Fruit fly (Drosophila melanogaster) whole organism, embryonic: ENCODE measurements around the gene dachs.

ENCODE experiments used
- Ada2b ChIP-seq: fragments of 200-800 bp; sonication (Bioruptor generic); IDR thresholded peaks from 2 replicates; pipeline ENCODE4 v1.3.6; 2022; ENCODE audit warnings: missing biosample characterization, missing genetic modification characterization
- Aef1 ChIP-seq: fragments of 200-800 bp; sonication (Bioruptor generic); IDR thresholded peaks from 3 replicates; pipeline ENCODE4 v1.3.6; 2022; ENCODE audit warnings: missing biosample characterization, missing genetic modification characterization
- Atf-2 ChIP-seq: fragments of 200-800 bp; sonication (Bioruptor generic); optimal IDR thresholded peaks from 2 replicates; lab custom pipeline; 2016; ENCODE audit warnings: missing biosample characterization, missing genetic modification characterization
- Blimp-1 ChIP-seq: fragments of 200-800 bp; sonication (Bioruptor generic); optimal IDR thresholded peaks from 3 replicates; lab custom pipeline; 2018; ENCODE audit warnings: missing biosample characterization, missing genetic modification characterization, mild to moderate bottlenecking, moderate library complexity, missing genetic modification reagents
- CG10366 ChIP-seq: fragments of 200-800 bp; sonication (Bioruptor generic); IDR thresholded peaks from 2 replicates; pipeline ENCODE4 v1.3.6; 2022; ENCODE audit warnings: missing biosample characterization, missing genetic modification characterization
- CG10543 ChIP-seq: fragments of 200-800 bp; sonication (Bioruptor generic); optimal IDR thresholded peaks from 3 replicates; lab custom pipeline; 2017; ENCODE audit warnings: missing biosample characterization, mild to moderate bottlenecking, missing genetic modification characterization, moderate library complexity
- CG11085 ChIP-seq: fragments of 200-800 bp; sonication (Bioruptor generic); IDR thresholded peaks from 2 replicates; pipeline ENCODE4 v1.3.6; 2022; ENCODE audit warnings: missing biosample characterization, missing genetic modification characterization
- CG11247 ChIP-seq: fragments of 200-800 bp; sonication (Bioruptor generic); IDR thresholded peaks from 2 replicates; pipeline ENCODE4 v1.3.6; 2022; ENCODE audit warnings: missing biosample characterization, missing genetic modification characterization
- CG13894 ChIP-seq: fragments of 200-800 bp; sonication (Bioruptor generic); optimal IDR thresholded peaks from 3 replicates; lab custom pipeline; 2018; ENCODE audit warnings: missing biosample characterization, mild to moderate bottlenecking, missing genetic modification characterization, moderate library complexity
- CG14441 ChIP-seq: fragments of 200-800 bp; sonication (Bioruptor generic); IDR thresholded peaks from 2 replicates; pipeline ENCODE4 v1.3.6; 2022; ENCODE audit warnings: missing biosample characterization, missing genetic modification characterization
- CG1647 ChIP-seq: fragments of 200-800 bp; sonication (Bioruptor generic); optimal IDR thresholded peaks from 3 replicates; lab custom pipeline; 2016; ENCODE audit warnings: missing biosample characterization, missing genetic modification characterization
- CG1832 ChIP-seq: fragments of 200-800 bp; sonication (Bioruptor generic); optimal IDR thresholded peaks from 2 replicates; lab custom pipeline; 2017; ENCODE audit warnings: missing biosample characterization, mild to moderate bottlenecking, missing genetic modification characterization, inconsistent platforms
- CG18764 ChIP-seq: fragments of 200-800 bp; sonication (Bioruptor generic); optimal IDR thresholded peaks from 3 replicates; lab custom pipeline; 2016; ENCODE audit warnings: missing biosample characterization, missing genetic modification characterization
- CG2875 ChIP-seq: fragments of 200-800 bp; sonication (Bioruptor generic); optimal IDR thresholded peaks from 2 replicates; lab custom pipeline; 2017; ENCODE audit warnings: missing biosample characterization, mild to moderate bottlenecking, missing genetic modification characterization, missing genetic modification reagents
- CG32767 ChIP-seq: fragments of 200-800 bp; sonication (Bioruptor generic); IDR thresholded peaks from 2 replicates; pipeline ENCODE4 v1.3.6; 2022; ENCODE audit warnings: missing biosample characterization, missing genetic modification characterization
- CHES-1-like ChIP-seq: fragments of 200-800 bp; sonication (Bioruptor generic); optimal IDR thresholded peaks from 2 replicates; lab custom pipeline; 2016; ENCODE audit warnings: missing biosample characterization, missing genetic modification characterization
- CTCF ChIP-seq: fragments of 200-800 bp; sonication (Bioruptor generic); optimal IDR thresholded peaks from 2 replicates; lab custom pipeline; 2017; ENCODE audit warnings: missing biosample characterization, mild to moderate bottlenecking, missing genetic modification characterization, moderate library complexity
- Dip3 ChIP-seq: fragments of 200-800 bp; sonication (Bioruptor generic); optimal IDR thresholded peaks from 3 replicates; lab custom pipeline; 2016; ENCODE audit warnings: missing biosample characterization, missing genetic modification characterization
- Elba2 ChIP-seq: fragments of 200-800 bp; sonication (Bioruptor generic); optimal IDR thresholded peaks from 3 replicates; lab custom pipeline; 2016; ENCODE audit warnings: missing biosample characterization, missing genetic modification characterization
- Fer2 ChIP-seq: fragments of 200-800 bp; sonication (Bioruptor generic); optimal IDR thresholded peaks from 2 replicates; lab custom pipeline; 2018; ENCODE audit warnings: missing biosample characterization, mild to moderate bottlenecking, missing genetic modification characterization, moderate library complexity
- HLH4C ChIP-seq: fragments of 200-800 bp; sonication (Bioruptor generic); IDR thresholded peaks from 3 replicates; pipeline ENCODE4 v1.3.6; 2022; ENCODE audit warnings: missing biosample characterization, missing genetic modification characterization; ENCODE audit not compliant: partially characterized antibody
- Hsf ChIP-seq: fragments of 200-800 bp; sonication (Bioruptor generic); optimal IDR thresholded peaks from 3 replicates; lab custom pipeline; 2016; ENCODE audit warnings: missing biosample characterization, missing genetic modification characterization
- Nf-YA ChIP-seq: fragments of 200-800 bp; sonication (Bioruptor generic); IDR thresholded peaks from 2 replicates; pipeline ENCODE4 v1.3.6; 2022; ENCODE audit warnings: missing biosample characterization, missing genetic modification characterization
- Oli ChIP-seq: fragments of 200-800 bp; sonication (Bioruptor generic); optimal IDR thresholded peaks from 2 replicates; lab custom pipeline; 2018; ENCODE audit warnings: missing biosample characterization, mild to moderate bottlenecking, missing genetic modification characterization, moderate library complexity
- Opbp ChIP-seq: fragments of 200-800 bp; sonication (Bioruptor generic); IDR thresholded peaks from 3 replicates; pipeline ENCODE4 v1.3.6; 2022; ENCODE audit warnings: missing biosample characterization, missing genetic modification characterization; ENCODE audit not compliant: partially characterized antibody
- Poxn ChIP-seq: fragments of 200-800 bp; sonication (Bioruptor generic); IDR thresholded peaks from 2 replicates; pipeline ENCODE4 v1.3.6; 2022; ENCODE audit warnings: missing biosample characterization, missing genetic modification characterization
- Ptx1 ChIP-seq: fragments of 200-800 bp; sonication (Bioruptor generic); IDR thresholded peaks from 2 replicates; pipeline ENCODE4 v1.3.6; 2022; ENCODE audit warnings: missing biosample characterization, missing genetic modification characterization
- Six4 ChIP-seq: fragments of 200-800 bp; sonication (Bioruptor generic); optimal IDR thresholded peaks from 2 replicates; lab custom pipeline; 2016; ENCODE audit warnings: missing biosample characterization, missing genetic modification characterization
- Xrp1 ChIP-seq: fragments of 200-800 bp; sonication (Bioruptor generic); IDR thresholded peaks from 2 replicates; pipeline ENCODE4 v1.3.6; 2022; ENCODE audit warnings: missing biosample characterization, missing genetic modification characterization
- abd-A ChIP-seq: fragments of 200-800 bp; sonication (Bioruptor generic); optimal IDR thresholded peaks from 3 replicates; lab custom pipeline; 2019; ENCODE audit warnings: missing biosample characterization, mild to moderate bottlenecking, missing genetic modification characterization, moderate library complexity
- bbx ChIP-seq: fragments of 200-800 bp; sonication (Bioruptor generic); IDR thresholded peaks from 2 replicates; pipeline ENCODE4 v1.3.6; 2022; ENCODE audit warnings: missing biosample characterization, missing genetic modification characterization; ENCODE audit not compliant: partially characterized antibody
- cas ChIP-seq: fragments of 200-800 bp; sonication (Bioruptor generic); IDR thresholded peaks from 2 replicates; pipeline ENCODE4 v1.3.6; 2022; ENCODE audit warnings: missing biosample characterization, missing genetic modification characterization
- cg ChIP-seq: fragments of 200-800 bp; sonication (Bioruptor generic); optimal IDR thresholded peaks from 3 replicates; lab custom pipeline; 2019; ENCODE audit warnings: missing biosample characterization, mild to moderate bottlenecking, missing genetic modification characterization, moderate library complexity
- croc ChIP-seq: fragments of 200-800 bp; sonication (Bioruptor generic); conservative IDR thresholded peaks from 3 replicates; pipeline ENCODE4 v1.3.6; 2022; ENCODE audit warnings: missing biosample characterization, missing genetic modification characterization
- fd102C ChIP-seq: fragments of 200-800 bp; sonication (Bioruptor generic); optimal IDR thresholded peaks from 2 replicates; lab custom pipeline; 2018; ENCODE audit warnings: missing biosample characterization, mild to moderate bottlenecking, missing genetic modification characterization, moderate library complexity
- h ChIP-seq: fragments of >200 bp; optimal IDR thresholded peaks from 2 replicates; lab custom pipeline; 2017
- her ChIP-seq: fragments of 200-800 bp; sonication (Bioruptor generic); optimal IDR thresholded peaks from 2 replicates; lab custom pipeline; 2016; ENCODE audit warnings: missing biosample characterization, missing genetic modification characterization
- jumu ChIP-seq: fragments of 200-800 bp; sonication (Bioruptor generic); optimal IDR thresholded peaks from 3 replicates; lab custom pipeline; 2016; ENCODE audit warnings: missing biosample characterization, missing genetic modification characterization
- lab ChIP-seq: fragments of 200-800 bp; sonication (Bioruptor generic); optimal IDR thresholded peaks from 3 replicates; lab custom pipeline; 2017; ENCODE audit warnings: missing biosample characterization, missing genetic modification characterization, mild to moderate bottlenecking, moderate library complexity, missing genetic modification reagents
- lbe ChIP-seq: fragments of 200-800 bp; sonication (Bioruptor generic); optimal IDR thresholded peaks from 2 replicates; lab custom pipeline; 2016; ENCODE audit warnings: missing biosample characterization, mild to moderate bottlenecking, missing genetic modification characterization
- mam ChIP-seq: fragments of 200-800 bp; sonication (Bioruptor generic); optimal IDR thresholded peaks from 3 replicates; lab custom pipeline; 2016; ENCODE audit warnings: missing biosample characterization, missing genetic modification characterization
- org-1 ChIP-seq: fragments of 200-800 bp; sonication (Bioruptor generic); optimal IDR thresholded peaks from 2 replicates; lab custom pipeline; 2017; ENCODE audit warnings: missing biosample characterization, missing genetic modification characterization
- peb ChIP-seq: fragments of 200-800 bp; sonication (Bioruptor generic); IDR thresholded peaks from 2 replicates; pipeline ENCODE4 v1.3.6; 2022; ENCODE audit warnings: missing biosample characterization, missing genetic modification characterization
- pita ChIP-seq: fragments of 200-800 bp; sonication (Bioruptor generic); optimal IDR thresholded peaks from 2 replicates; lab custom pipeline; 2017; ENCODE audit warnings: missing biosample characterization, mild to moderate bottlenecking, missing genetic modification characterization
- schlank ChIP-seq: fragments of 200-800 bp; sonication (Bioruptor generic); optimal IDR thresholded peaks from 2 replicates; lab custom pipeline; 2018; ENCODE audit warnings: missing biosample characterization, mild to moderate bottlenecking, missing genetic modification characterization
- sisA ChIP-seq: fragments of 200-800 bp; sonication (Bioruptor generic); IDR thresholded peaks from 2 replicates; pipeline ENCODE4 v1.3.6; 2022; ENCODE audit warnings: missing biosample characterization, missing genetic modification characterization
- slbo ChIP-seq: fragments of 200-800 bp; sonication (Bioruptor generic); IDR thresholded peaks from 2 replicates; pipeline ENCODE4 v1.3.6; 2022; ENCODE audit warnings: missing biosample characterization, missing genetic modification characterization
- tin ChIP-seq: fragments of 200-800 bp; sonication (Bioruptor generic); optimal IDR thresholded peaks from 3 replicates; lab custom pipeline; 2016; ENCODE audit warnings: missing biosample characterization, missing genetic modification characterization
- ttk ChIP-seq: fragments of 200-800 bp; sonication (Bioruptor generic); IDR thresholded peaks from 2 replicates; pipeline ENCODE4 v2.1.2; 2022; ENCODE audit warnings: missing biosample characterization, missing genetic modification characterization
- unc-4 ChIP-seq: fragments of 200-800 bp; sonication (Bioruptor generic); IDR thresholded peaks from 2 replicates; pipeline ENCODE4 v1.3.6; 2022; ENCODE audit warnings: missing biosample characterization, missing genetic modification characterization; ENCODE audit not compliant: partially characterized antibody
- z ChIP-seq: fragments of 200-800 bp; sonication (Bioruptor generic); IDR thresholded peaks from 3 replicates; pipeline ENCODE4 v1.3.6; 2022; ENCODE audit warnings: missing biosample characterization, missing genetic modification characterization

Gene dachs

DNA sequence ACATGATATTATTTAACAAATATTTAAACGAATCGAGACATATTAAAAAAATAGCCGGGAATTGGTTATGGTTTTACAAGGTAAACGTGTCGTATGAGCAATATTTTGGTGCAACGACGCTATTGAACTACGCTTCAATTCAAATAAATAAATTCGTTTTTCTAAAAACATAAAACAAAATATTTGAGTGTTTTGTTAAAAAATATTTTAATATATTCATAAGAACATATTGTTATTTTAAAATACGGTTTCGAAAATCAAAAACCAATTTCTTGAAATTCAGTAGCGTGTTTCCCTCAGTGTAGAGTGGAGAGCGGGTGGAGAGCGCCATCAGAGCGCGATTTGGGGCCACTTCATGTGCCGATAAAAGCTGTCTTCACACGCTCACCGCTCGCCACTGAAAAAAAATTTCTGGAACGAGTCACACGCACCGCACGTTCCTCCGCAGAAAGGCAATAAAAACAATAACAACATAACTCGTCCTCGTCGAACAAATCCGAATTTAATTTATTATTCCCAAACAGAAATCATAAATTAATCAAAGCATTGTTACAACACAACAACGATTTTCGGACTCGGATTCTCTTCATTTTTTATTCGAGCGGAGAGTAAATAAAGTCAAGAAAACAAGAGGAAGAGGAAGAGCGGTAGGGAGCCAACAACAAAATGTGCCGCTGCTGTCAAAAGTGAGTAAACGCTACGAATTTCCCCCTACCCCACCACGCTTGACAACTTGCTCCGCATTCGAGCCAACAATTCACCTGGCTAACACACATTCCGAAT, 69.0 kb downstream of the dachs start (continued):
- TF ChIP-seq CG1647 (GFP tag; lab: Kevin White, UChicago) = peak; percentile 9
- TF ChIP-seq CG10366 (GFP tag; lab: Robert Waterston, UW) = peak; percentile 55
- peak; percentile 94 for TF ChIP-seq Oli (tag; lab: Kevin White, UChicago)
- no peak for TF ChIP-seq unc-4 (GFP tag; lab: Robert Waterston, UW)
- TF ChIP-seq pita (GFP tag; lab: Kevin White, UChicago) = no peak
- TF ChIP-seq Elba2 = no peak
- no peak for TF ChIP-seq fd102C
- TF ChIP-seq Fer2 = peak; percentile 81
- TF ChIP-seq ttk = peak; percentile 72
- TF ChIP-seq Ada2b = peak; percentile 60
- TF ChIP-seq Poxn (GFP tag; lab: Robert Waterston, UW) = peak; percentile 63
- peak; percentile 64 for TF ChIP-seq peb (GFP tag; lab: Robert Waterston, UW)
- TF ChIP-seq sisA = peak; percentile 75
- no peak for TF ChIP-seq abd-A
- TF ChIP-seq cg (GFP tag; lab: Kevin White, UChicago) = no peak
- peak; percentile 73 for TF ChIP-seq CG11247 (GFP tag; lab: Robert Waterston, UW)
- no peak for TF ChIP-seq mam
- TF ChIP-seq lab (GFP tag; lab: Kevin White, UChicago) = peak; percentile 86
- no peak for TF ChIP-seq Atf-2 (GFP tag; lab: Kevin White, UChicago)
- TF ChIP-seq tin (GFP tag; lab: Kevin White, UChicago) = peak; percentile 84
- TF ChIP-seq croc (GFP tag; lab: Robert Waterston, UW) = peak; percentile 81
- peak; percentile 73 for TF ChIP-seq CG32767 (GFP tag; lab: Robert Waterston, UW)
- TF ChIP-seq CG14441 = peak; percentile 71
- peak; percentile 59 for TF ChIP-seq lbe (GFP tag; lab: Kevin White, UChicago)
- TF ChIP-seq Ptx1 (GFP tag; lab: Robert Waterston, UW) = peak; percentile 83
- TF ChIP-seq Aef1 (GFP tag; lab: Robert Waterston, UW) = peak; percentile 64
- TF ChIP-seq slbo (GFP tag; lab: Robert Waterston, UW) = peak; percentile 87
- no peak for TF ChIP-seq CG1832
- peak; percentile 81 for TF ChIP-seq CG2875 (GFP tag; lab: Kevin White, UChicago)
- TF ChIP-seq h (lab: Kevin White, UChicago) = no peak
- peak; percentile 12; the same call in 1 of the 2 replicates for TF ChIP-seq cas (GFP tag; lab: Robert Waterston, UW)
- peak; percentile 30 for TF ChIP-seq her (GFP tag; lab: Kevin White, UChicago)
- TF ChIP-seq org-1 (GFP tag; lab: Kevin White, UChicago) = peak; percentile 88
- TF ChIP-seq HLH4C = no peak
- peak; percentile 38 for TF ChIP-seq Dip3 (GFP tag; lab: Kevin White, UChicago)
- TF ChIP-seq CG18764 (GFP tag; lab: Kevin White, UChicago) = peak; percentile 75
- no peak for TF ChIP-seq CHES-1-like (GFP tag; lab: Kevin White, UChicago)
- peak; percentile 26; the same call in 1 of the 2 replicates for TF ChIP-seq Nf-YA
- TF ChIP-seq CG11085 (GFP tag; lab: Robert Waterston, UW) = no peak
- TF ChIP-seq Six4 (GFP tag; lab: Kevin White, UChicago) = peak; percentile 82
- peak; percentile 19 for TF ChIP-seq jumu (GFP tag; lab: Kevin White, UChicago)
- TF ChIP-seq CG13894 (tag; lab: Kevin White, UChicago) = peak; percentile 74
- TF ChIP-seq CG10543 (GFP tag; lab: Kevin White, UChicago) = peak; percentile 91
- TF ChIP-seq bbx (GFP tag; lab: Robert Waterston, UW) = no peak
- TF ChIP-seq Xrp1 (GFP tag; lab: Robert Waterston, UW) = peak; percentile 80
- peak; percentile 52 for TF ChIP-seq CTCF
- TF ChIP-seq schlank = peak; percentile 44
- peak; percentile 90 for TF ChIP-seq Blimp-1 (GFP tag; lab: Kevin White, UChicago)
- TF ChIP-seq Hsf (GFP tag; lab: Kevin White, UChicago) = peak; percentile 77
- no peak for TF ChIP-seq Opbp
- TF ChIP-seq z = no peak; the same call in 2 of the 3 replicates
